Worm (Caenorhabditis elegans) whole organism, midembryonic: ENCODE measurements around the gene srbc-36.

ENCODE experiments used
- flt-1 ChIP-seq: fragments of 200-800 bp; sonication (Bioruptor generic); IDR thresholded peaks from 2 replicates; pipeline ENCODE4 v1.3.6; 2022; ENCODE audit warnings: missing genetic modification characterization, missing compliant biosample characterization
- klf-2 ChIP-seq: fragments of 200-800 bp; sonication (Bioruptor generic); conservative IDR thresholded peaks from 2 replicates; pipeline ENCODE4 v1.3.6; 2022; ENCODE audit warnings: missing genetic modification reagents, missing genetic modification characterization, missing compliant biosample characterization
- tab-1 ChIP-seq: fragments of 200-800 bp; sonication (Bioruptor generic); IDR thresholded peaks from 2 replicates; pipeline ENCODE4 v1.3.6; 2022; ENCODE audit warnings: missing genetic modification characterization, missing compliant biosample characterization
- ztf-23 ChIP-seq: fragments of 200-800 bp; sonication (Bioruptor generic); IDR thresholded peaks from 2 replicates; pipeline ENCODE4 v1.3.6; 2022; ENCODE audit warnings: missing genetic modification reagents, missing genetic modification characterization, missing compliant biosample characterization
- ztf-29 ChIP-seq: fragments of 200-800 bp; sonication (Bioruptor generic); IDR thresholded peaks from 2 replicates; pipeline ENCODE4 v1.3.6; 2022; ENCODE audit warnings: missing genetic modification reagents, missing genetic modification characterization, missing compliant biosample characterization

- TF ChIP-seq klf-2: no peak
- no peak for TF ChIP-seq ztf-23 (GFP tag; lab: Robert Waterston, UW)
- TF ChIP-seq ztf-29 (GFP tag; lab: Robert Waterston, UW): no peak
- no peak for TF ChIP-seq flt-1 (GFP tag; lab: Robert Waterston, UW)
- TF ChIP-seq tab-1 (GFP tag; lab: Robert Waterston, UW): no peak
These were observed 6.5 kb upstream of the srbc-36 start, which contains the start of gene C07G3.15 for ce11 chrV:3496880-3497279.
